Fruit fly (Drosophila melanogaster) whole organism, larva: ENCODE results near the gene TMEM216.

ENCODE experiments used
- noc ChIP-seq: fragments of 200-800 bp; sonication (Bioruptor generic); optimal IDR thresholded peaks from 3 replicates; lab custom pipeline; 2019; ENCODE audit warnings: missing biosample characterization, mild to moderate bottlenecking, missing genetic modification characterization, moderate library complexity

Gene TMEM216

DNA sequence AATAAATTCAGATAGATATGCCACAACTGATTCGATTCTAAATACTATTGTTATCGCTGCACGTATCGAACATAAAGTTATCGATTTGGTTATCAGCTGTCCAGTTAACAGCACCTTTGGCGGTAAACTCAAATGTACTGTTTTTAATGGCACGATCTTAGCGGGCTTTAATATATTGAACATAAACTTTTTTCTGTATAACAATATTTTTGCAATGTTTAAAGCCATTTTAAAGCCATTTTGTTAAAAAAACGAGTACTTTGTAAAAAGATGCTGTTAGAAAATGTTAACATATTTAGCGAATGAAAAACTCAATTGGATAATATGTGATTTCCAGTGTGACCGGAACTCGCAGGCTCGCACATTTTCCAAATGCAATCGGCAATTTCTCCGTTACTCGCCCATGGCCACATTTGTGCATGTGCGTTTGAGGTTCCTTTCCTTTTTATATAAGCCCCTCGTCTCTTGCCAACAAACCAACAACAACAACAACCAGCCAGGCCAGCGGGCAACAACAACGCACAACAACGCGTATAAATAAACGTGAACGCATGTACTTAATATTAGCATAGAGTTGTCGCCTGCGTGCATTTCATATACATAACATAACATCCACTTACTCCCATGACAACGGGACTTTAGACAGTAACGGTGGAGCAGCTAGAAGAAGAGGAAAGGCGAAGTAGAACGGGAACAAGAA lies at the start of gene TMEM216:
Gene TMEM216 (plus strand): TSS at position 393 of the 700 bp plus-strand sequence.
- TF ChIP-seq noc (tag; lab: Kevin White, UChicago) = no peak

DNA sequence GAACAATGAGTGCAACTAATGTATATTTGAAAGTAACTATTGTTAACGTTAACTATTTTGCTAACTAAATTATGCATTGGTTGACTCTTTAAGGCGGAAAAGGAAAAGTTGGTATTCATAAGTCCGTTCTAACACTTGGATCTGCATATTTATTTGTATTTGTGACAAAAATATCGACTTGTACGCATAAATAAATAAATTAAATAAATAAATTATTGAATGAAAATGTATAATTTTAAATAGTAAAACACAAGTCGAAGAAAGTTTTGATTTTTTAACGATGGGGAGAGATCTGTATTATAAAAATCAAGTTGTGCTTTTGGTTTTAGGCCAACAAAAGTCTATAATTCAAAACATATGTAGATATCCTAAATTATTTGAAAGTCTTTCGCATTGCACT lies 48.5 kb upstream of the TMEM216 start, which contains the start of gene CG8036:
Gene CG8036 (plus strand): TSS at position 301 of the 400 bp plus-strand sequence.
- TF ChIP-seq noc (tag; lab: Kevin White, UChicago) = no peak

DNA sequence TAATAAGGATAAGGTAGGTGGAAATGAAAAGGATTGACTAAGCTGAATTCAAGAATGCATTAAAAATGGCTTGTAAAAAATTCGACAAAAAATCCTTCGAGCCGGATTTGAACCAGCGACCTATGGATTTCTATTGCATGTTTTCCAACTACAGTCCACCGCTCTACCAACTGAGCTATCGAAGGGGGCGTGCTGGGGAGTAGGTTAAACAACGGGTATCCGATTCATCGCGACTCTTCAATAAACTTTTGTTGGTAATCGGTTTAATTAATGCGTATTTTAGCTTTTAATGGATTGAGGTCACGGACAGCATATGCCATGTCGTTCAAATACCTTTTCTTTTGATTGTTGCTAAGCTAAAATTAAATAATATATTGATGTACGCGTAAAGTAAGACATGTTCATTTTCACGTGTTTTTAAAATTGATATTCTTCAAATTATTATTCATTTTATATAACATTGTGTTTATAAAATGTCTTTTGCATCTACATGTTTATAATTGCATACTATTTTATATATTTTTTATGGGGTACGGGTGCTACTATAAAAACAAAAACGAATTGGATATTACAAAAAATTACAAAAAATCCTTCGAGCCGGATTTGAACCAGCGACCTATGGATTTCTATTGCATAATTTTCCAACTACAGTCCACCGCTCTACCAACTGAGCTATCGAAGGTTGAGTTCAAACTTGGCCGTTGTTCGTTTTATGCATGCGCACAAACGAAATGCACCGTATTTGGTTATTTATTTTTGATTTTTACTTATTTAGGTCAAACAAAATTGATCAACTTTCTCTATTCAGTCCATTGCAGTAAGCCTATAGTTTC lies 47.8 kb upstream of the TMEM216 start:
- TF ChIP-seq noc (tag; lab: Kevin White, UChicago) = peak; percentile 15

DNA sequence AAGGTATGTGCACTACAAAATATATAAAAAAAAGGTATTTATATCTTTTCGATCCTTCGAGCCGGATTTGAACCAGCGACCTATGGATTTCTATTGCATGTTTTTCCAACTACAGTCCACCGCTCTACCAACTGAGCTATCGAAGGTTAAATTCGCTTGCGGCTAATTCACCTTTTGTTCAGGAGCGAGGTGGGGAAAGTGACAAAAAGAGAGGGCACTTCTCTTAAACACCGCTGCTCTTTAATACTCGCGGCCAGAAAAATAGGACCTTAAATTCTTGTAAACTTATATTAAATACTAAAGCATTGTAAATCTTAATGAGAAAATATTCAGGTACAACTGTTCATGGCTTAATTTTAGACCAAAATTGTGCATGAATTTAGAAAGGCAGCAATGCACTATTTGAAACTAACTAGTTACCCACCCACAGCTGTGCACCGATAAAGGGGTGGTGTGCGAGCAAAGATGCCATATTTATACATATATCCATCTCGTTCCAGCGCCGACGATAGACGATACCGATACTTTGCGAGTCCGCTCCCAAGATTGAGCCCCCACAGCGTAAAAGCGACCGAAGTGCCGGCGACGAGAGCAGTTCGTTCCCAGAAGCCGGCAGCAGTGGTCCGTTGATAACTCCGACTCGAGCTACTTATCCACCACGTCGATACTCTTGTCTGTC lies 46.9 kb upstream of the TMEM216 start:
- peak; percentile 98 for TF ChIP-seq noc (tag; lab: Kevin White, UChicago)

DNA sequence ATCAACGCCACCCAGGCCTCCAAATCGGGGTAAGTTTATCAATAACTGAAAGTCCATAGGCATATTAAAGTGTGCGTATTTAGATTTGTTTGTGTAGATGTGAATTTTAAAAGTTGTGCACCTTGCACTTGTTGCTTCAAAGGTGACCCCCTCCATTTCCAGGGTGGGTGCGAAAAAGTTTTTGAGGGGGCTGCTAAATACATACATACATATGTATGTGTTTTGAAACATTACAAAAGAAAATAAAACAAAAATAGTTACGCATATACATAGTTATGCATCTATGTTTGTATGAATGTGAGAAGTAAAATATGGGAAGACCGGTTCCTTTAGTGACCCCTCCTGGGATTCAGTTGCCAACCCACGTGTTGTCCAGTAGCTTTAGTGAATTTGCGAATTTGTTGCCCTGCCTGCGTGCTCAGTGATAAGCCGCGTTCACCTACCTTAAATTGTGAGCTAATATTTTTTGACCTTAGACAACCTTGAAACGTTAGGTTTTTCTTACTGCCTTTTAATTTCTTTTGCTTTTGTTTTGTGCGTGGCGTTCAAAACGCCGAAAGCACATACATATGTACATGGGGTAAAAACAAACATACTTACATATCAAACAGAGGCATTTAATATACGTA lies 46.0 kb upstream of the TMEM216 start:
- TF ChIP-seq noc (tag; lab: Kevin White, UChicago) = no peak

DNA sequence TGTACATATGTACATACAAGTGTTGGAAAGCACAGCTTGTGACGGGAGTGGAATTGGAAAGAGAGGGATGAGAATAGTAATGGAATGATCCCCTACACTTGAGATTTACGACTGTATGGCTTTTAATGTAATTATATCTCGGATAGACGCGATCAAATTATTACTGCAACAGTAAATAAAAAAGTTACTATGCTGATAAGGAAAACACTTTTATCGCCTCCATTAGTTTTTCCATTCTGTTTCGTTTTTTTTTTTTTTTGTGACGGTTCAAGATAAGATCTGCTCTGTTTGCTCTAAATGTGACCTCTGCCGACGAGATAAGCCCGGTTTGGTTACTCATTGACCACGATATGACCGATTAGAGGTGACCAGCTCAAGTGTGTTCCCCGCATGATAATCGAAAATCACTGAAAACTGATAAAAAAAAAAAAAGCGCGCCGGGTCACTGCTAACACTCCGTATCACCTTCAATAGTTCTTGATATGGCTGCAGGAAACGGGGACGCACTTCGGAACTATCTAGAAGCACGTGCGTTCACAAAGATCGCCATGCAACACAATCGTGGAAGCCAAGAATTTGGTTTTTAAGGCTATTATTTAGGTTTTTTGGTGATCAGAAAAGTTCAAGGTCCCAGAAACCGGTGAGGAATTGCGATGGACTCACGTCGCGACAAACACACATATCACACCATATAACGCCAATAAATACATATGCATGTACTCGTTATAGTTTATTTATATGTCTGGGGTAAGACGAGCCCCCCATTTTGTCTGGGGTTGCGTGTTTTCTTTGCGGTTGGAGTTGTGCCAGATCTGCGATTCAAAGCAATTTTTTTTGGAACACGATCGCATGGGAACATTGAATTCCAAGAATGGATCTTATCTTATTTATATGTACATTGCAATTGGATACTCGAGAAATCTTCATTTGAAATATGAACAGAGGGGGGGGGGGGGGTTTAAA lies 45.2 kb upstream of the TMEM216 start, which contains the start of gene p:
Gene p (minus strand): TSS at position 156 of the 963 bp plus-strand sequence.
- peak; percentile 56 for TF ChIP-seq noc (tag; lab: Kevin White, UChicago)

DNA sequence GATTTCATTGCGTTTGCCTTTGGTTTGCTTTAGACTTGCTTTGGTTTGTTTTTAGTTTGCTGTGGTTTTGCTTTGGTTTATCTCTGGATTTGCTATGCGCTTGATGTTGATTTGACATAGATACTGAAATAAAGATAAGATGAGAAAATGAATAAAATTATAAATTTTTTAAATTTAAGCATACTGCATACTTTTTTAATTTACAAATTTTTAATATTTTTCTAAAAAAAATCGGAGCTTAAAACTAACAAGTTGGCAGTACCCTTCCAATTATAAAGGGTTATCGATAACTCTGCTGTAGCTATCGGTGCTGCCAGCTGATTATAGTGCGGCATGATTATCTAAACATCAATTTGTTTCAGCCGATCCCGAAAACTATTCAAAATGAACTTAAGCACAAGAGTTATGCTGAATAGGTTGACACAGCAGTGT lies 42.2 kb upstream of the TMEM216 start, which contains the start of gene mRpL19:
Gene mRpL19 (plus strand): TSS at position 307 of the 432 bp plus-strand sequence.
- peak; percentile 55 for TF ChIP-seq noc (tag; lab: Kevin White, UChicago)

DNA sequence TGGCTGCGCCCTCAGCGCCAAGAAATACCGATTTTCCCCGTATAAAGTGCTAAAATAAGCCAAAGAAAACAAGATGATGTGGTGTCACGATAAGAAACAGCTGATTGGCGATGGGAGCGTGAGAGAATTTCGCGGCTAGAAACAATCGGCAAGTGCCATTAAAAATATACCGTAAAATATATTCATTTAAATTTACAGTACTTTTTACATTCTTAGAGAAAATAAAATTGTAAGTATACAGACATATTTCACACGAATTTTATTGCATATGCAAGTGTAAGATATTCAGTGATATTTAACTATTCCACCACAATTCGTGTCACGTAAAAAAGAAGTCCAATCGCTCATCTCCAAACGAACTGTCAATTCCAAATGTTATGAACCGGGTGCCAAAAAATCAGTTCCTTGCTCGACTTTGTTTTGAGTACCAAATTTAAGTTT lies 39.5 kb upstream of the TMEM216 start, which contains the start of the genes Unc50, CG11755 and CG8043:
Gene Unc50 (minus strand): TSS at position 54 of the 441 bp plus-strand sequence.
Gene CG11755 (plus strand): TSS at position 356 of the 441 bp plus-strand sequence.
Gene CG8043 (plus strand): TSS at position 356 of the 441 bp plus-strand sequence.
- TF ChIP-seq noc (tag; lab: Kevin White, UChicago) = peak; percentile 84

DNA sequence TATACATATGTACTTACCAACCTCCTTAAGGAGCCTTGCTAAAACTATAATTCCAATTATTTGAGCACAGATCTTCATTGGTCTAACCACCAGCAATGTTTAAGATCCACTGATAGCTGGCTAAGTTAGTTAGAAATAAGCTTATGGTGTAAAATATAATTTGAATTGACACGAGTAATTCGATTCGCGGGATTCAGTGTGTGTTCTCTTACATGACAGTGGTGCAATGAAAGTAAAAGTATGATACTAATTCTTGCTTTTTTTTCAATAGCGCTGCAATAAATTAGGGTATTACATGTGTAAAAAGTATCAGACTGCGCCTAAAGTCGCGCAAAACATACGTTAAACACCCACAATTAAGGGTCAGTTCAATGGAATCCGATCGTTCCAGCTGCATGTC lies 36.1 kb upstream of the TMEM216 start, which contains the start of gene CG33325:
Gene CG33325 (minus strand): TSS at position 101 of the 400 bp plus-strand sequence.
- TF ChIP-seq noc (tag; lab: Kevin White, UChicago) = no peak

DNA sequence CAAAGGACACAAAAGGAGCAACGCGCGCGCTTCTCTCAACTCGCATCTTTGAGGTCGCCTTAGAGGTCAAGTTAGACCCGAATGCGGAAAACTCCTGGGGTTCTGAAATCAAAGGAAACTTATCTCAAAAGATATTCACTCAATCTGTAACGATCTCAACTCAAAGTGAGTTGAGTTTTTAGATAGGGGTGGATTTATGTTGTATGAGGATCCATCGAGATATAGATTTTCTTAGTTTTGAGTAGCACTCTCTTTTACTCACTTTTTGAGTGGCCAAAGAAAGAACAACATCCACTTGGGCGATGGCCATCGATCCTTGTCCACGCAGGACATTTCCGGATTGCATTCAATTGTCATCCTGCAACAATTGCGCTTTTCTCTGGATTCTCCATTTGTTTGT lies 35.4 kb upstream of the TMEM216 start:
- no peak for TF ChIP-seq noc (tag; lab: Kevin White, UChicago)

DNA sequence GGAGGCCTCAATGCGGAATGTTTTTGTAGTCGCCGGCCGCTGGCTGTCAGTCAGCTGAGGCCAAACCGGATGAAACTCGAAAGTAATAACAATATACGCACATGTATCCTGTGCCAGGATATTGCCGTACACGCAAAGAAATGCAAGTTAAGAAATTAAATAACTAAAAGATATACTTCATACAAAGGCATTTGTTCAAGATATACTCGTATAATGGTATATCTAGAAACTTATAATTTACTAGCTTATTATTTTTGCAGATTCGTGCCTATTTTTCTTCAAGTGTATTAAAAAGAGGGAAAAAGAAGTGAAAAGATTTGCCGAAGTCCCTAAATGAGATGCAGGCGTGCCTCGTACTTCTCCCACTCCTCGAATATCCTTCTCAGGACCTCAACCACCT lies 32.8 kb upstream of the TMEM216 start:
- TF ChIP-seq noc (tag; lab: Kevin White, UChicago) = no peak

DNA sequence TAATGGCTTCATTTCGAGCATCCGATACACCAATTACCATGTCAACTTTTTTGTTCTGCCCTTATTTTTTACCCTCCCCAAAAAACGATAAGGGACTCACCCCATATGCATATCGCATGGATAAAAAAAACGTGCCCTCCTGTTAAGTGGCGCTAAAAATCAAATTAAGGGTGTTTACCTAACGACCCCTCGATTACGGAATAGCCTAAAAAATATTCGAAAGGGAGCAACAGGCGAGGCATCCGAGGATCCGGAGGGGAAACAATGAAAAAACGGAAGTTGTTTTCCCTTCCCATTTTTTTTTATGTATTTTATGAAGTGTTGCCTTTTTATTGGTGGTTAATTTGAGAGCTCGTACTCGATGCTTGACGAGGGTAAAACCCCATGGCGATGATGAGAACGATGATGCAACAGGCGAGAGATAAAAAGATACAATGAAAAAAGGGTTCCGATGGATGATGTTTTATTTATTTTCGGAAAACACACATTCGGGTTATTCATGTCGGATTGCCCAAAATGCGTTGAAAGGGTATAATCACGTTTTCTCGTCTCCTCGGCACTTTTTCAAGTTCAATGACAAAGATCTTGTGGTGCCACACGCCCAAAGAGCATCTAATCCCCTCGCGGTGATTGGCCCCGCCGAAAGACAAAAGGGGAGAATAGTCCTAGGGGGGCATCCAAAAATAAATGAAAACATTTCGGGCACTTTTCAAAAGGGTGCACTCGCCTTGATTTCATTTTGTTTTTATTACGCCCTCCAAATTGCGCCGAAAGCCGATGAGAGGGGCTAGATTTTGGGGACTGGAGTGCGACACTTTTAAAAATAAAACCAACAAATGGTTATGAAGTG lies 31.5 kb upstream of the TMEM216 start, which contains the start of gene CG44227:
Gene CG44227 (minus strand): TSS at position 849 of the 850 bp plus-strand sequence.
- no peak for TF ChIP-seq noc (tag; lab: Kevin White, UChicago)

DNA sequence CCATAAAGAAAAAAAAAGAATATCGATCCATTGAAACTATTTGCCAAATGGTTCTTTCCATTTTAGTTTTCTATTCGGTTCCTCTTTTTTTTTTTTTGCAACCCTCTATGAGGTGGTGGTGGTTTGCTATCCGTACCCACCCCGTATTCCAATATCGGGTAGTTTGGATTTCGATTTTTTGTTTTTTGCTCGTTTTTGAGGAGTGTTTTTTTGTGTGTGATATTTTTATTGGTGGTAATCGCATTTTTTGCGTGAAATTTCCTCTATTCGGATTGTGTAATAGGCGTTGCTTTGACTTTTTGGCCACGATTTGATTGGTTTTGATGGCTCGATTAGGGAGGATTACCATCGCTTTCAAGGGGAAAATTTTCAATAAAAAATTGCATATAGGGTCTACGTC lies 29.6 kb upstream of the TMEM216 start:
- TF ChIP-seq noc (tag; lab: Kevin White, UChicago) = no peak
